Worm (Caenorhabditis elegans): ENCODE measurements around the gene T05A12.4.

ce11 chrIV:6909863-6910733 lies 22.4 kb downstream of the T05A12.4 start, which contains the start of the genes rpn-1 and ribo-1:
- no peak for TF ChIP-seq unc-62 (GFP tag; optimal IDR thresholded peaks at IDR 0.05)
- TF ChIP-seq nhr-237 (tag; optimal IDR thresholded peaks at IDR 0.05): no peak
- TF ChIP-seq eor-1 (tag; optimal IDR thresholded peaks at IDR 0.05): no peak
- TF ChIP-seq aly-2 (tag; optimal IDR thresholded peaks at IDR 0.05): no peak
- TF ChIP-seq nhr-11 (tag; optimal IDR thresholded peaks at IDR 0.05): no peak
- TF ChIP-seq ama-1 (optimal IDR thresholded peaks at IDR 0.05): peak; percentile 2
- TF ChIP-seq elt-1 (tag; optimal IDR thresholded peaks at IDR 0.05): no peak
- TF ChIP-seq nhr-28 (tag; optimal IDR thresholded peaks at IDR 0.05): no peak
- TF ChIP-seq pqm-1 (tag; optimal IDR thresholded peaks at IDR 0.05): no peak
- no peak for TF ChIP-seq nhr-12 (tag; optimal IDR thresholded peaks at IDR 0.05)
